Worm (Caenorhabditis elegans) whole organism, L4 larva: ENCODE data around the gene pup-2.
"Not testable (repeated sequence)": the region's sequence is repeated elsewhere in the genome, so short reads cannot be mapped to it uniquely, and the experiment has no call there.

Experiments
- D1046.2 ChIP-seq: fragments of 200-800 bp; sonication (Bioruptor generic); IDR thresholded peaks from 2 replicates; pipeline ENCODE4 v1.3.6; 2022; ENCODE audit warnings: missing genetic modification characterization, missing compliant biosample characterization
- F26F4.8 ChIP-seq: fragments of 200-800 bp; sonication (Bioruptor generic); conservative IDR thresholded peaks from 2 replicates; pipeline ENCODE4 v1.3.6; 2022; ENCODE audit warnings: missing genetic modification characterization, missing compliant biosample characterization
- F37D6.2 ChIP-seq: sonication (generic microtip); optimal IDR thresholded peaks from 2 replicates; lab custom pipeline; 2016; ENCODE audit warnings: mild to moderate bottlenecking, missing genetic modification characterization, missing compliant biosample characterization
- F49E8.2 ChIP-seq: sonication (generic microtip); optimal IDR thresholded peaks from 2 replicates; lab custom pipeline; 2016; ENCODE audit warnings: missing compliant biosample characterization, mild to moderate bottlenecking, missing genetic modification characterization, borderline replicate concordance
- T20F7.1 ChIP-seq: fragments of 200-800 bp; sonication (Bioruptor generic); optimal IDR thresholded peaks from 2 replicates; lab custom pipeline; 2018; ENCODE audit warnings: mild to moderate bottlenecking, missing genetic modification characterization, missing compliant biosample characterization
- Y105C5A.15 ChIP-seq: fragments of 200-800 bp; sonication (Bioruptor generic); IDR thresholded peaks from 2 replicates; pipeline ENCODE4 v1.3.6; 2022; ENCODE audit warnings: missing genetic modification characterization, missing compliant biosample characterization
- aha-1 ChIP-seq: fragments of 150-350 bp; peaks from one replicate; lab custom pipeline; 2014; ENCODE audit warnings: missing biosample characterization, missing genetic modification characterization
- ceh-44 ChIP-seq: fragments of 200-800 bp; sonication (Bioruptor generic); IDR thresholded peaks from 2 replicates; pipeline ENCODE4 v1.3.6; 2022; ENCODE audit warnings: missing genetic modification reagents, missing genetic modification characterization, missing compliant biosample characterization
- ctbp-1 ChIP-seq: fragments of 200-800 bp; sonication (Bioruptor generic); IDR thresholded peaks from 2 replicates; pipeline ENCODE4 v1.3.6; 2022; ENCODE audit warnings: missing genetic modification reagents, missing genetic modification characterization, missing compliant biosample characterization
- daf-16 ChIP-seq, 3 experiments: sonication (generic microtip); optimal IDR thresholded peaks; 2 replicates each; lab custom pipeline; 2016 to 2017; ENCODE audit warnings: missing genetic modification characterization in 3 of 3, missing genetic modification reagents in 3 of 3, mild to moderate bottlenecking in 2 of 3, missing compliant biosample characterization in 2 of 3, missing biosample characterization in 1 of 3, moderate library complexity in 1 of 3
- daf-8 ChIP-seq: fragments of 200-800 bp; sonication (Bioruptor generic); IDR thresholded peaks from 2 replicates; pipeline ENCODE4 v1.3.6; 2022; ENCODE audit warnings: missing genetic modification characterization, missing compliant biosample characterization
- dmd-6 ChIP-seq: fragments of 200-800 bp; sonication (Bioruptor generic); IDR thresholded peaks from 2 replicates; pipeline ENCODE4 v1.3.6; 2022; ENCODE audit warnings: missing genetic modification reagents, missing genetic modification characterization, missing compliant biosample characterization
- dmd-9 ChIP-seq: fragments of 200-800 bp; sonication (Bioruptor generic); IDR thresholded peaks from 2 replicates; pipeline ENCODE4 v1.3.6; 2022; ENCODE audit warnings: missing genetic modification reagents, missing genetic modification characterization, missing compliant biosample characterization
- dpl-1 ChIP-seq: fragments of 150-350 bp; optimal IDR thresholded peaks from 2 replicates; lab custom pipeline; 2014; ENCODE audit warnings: missing biosample characterization, missing genetic modification reagents, missing genetic modification characterization
- duxl-1 ChIP-seq: sonication (generic microtip); optimal IDR thresholded peaks from 2 replicates; lab custom pipeline; 2016; ENCODE audit warnings: mild to moderate bottlenecking, missing genetic modification characterization, moderate library complexity, missing compliant biosample characterization; ENCODE audit not compliant: poor library complexity
- dve-1 ChIP-seq: sonication (generic microtip); optimal IDR thresholded peaks from 2 replicates; lab custom pipeline; 2017; ENCODE audit warnings: antibody characterized with exemption, mild to moderate bottlenecking, missing genetic modification characterization, missing compliant biosample characterization; ENCODE audit not compliant: insufficient read depth
- gei-8 ChIP-seq: fragments of 200-800 bp; sonication (Bioruptor generic); optimal IDR thresholded peaks from 2 replicates; lab custom pipeline; 2018; ENCODE audit warnings: mild to moderate bottlenecking, missing genetic modification characterization, missing compliant biosample characterization
- hlh-30 ChIP-seq: sonication (generic microtip); optimal IDR thresholded peaks from 2 replicates; lab custom pipeline; 2017; ENCODE audit warnings: antibody characterized with exemption, mild to moderate bottlenecking, missing genetic modification characterization, missing compliant biosample characterization; ENCODE audit not compliant: insufficient read depth
- lim-7 ChIP-seq: fragments of 200-800 bp; sonication (Bioruptor generic); IDR thresholded peaks from 2 replicates; pipeline ENCODE4 v1.3.6; 2022; ENCODE audit warnings: missing genetic modification characterization, missing compliant biosample characterization
- lin-1 ChIP-seq: fragments of 200-800 bp; sonication (Bioruptor generic); IDR thresholded peaks from 2 replicates; pipeline ENCODE4 v1.3.6; 2022; ENCODE audit warnings: missing genetic modification reagents, missing genetic modification characterization, missing compliant biosample characterization
- lin-13 ChIP-seq: fragments of 150-350 bp; optimal IDR thresholded peaks from 2 replicates; lab custom pipeline; 2014; ENCODE audit warnings: missing biosample characterization, missing genetic modification reagents, missing genetic modification characterization
- lin-29 ChIP-seq: fragments of 200-800 bp; sonication (Bioruptor generic); IDR thresholded peaks from 2 replicates; pipeline ENCODE4 v1.3.6; 2022; ENCODE audit warnings: missing genetic modification reagents, missing genetic modification characterization, missing compliant biosample characterization
- lin-38 ChIP-seq: fragments of 200-800 bp; sonication (Bioruptor generic); IDR thresholded peaks from 2 replicates; pipeline ENCODE4 v1.3.6; 2022; ENCODE audit warnings: missing genetic modification reagents, missing genetic modification characterization, missing compliant biosample characterization
- lsy-2 ChIP-seq, 2 experiments: fragments of 150-350 bp in 1 of 2; sonication (generic microtip) in 1 of 2; optimal IDR thresholded peaks; 2 replicates each; lab custom pipeline; 2014 to 2017; ENCODE audit warnings: missing biosample characterization in 2 of 2, missing genetic modification characterization in 2 of 2
- madf-5 ChIP-seq, 2 experiments: fragments of 200-800 bp; sonication (Bioruptor generic); IDR thresholded peaks; 2 replicates each; pipeline ENCODE4 v1.3.6; 2022; ENCODE audit warnings: missing compliant biosample characterization in 2 of 2, missing genetic modification characterization in 2 of 2
- mdl-1 ChIP-seq, 2 experiments: fragments of 150-350 bp in 1 of 2; sonication (generic microtip) in 1 of 2; optimal IDR thresholded peaks; 2 replicates each; lab custom pipeline; 2014 to 2017; ENCODE audit warnings: missing biosample characterization in 2 of 2, missing genetic modification characterization in 2 of 2
- mdt-29 ChIP-seq: fragments of 200-800 bp; sonication (Bioruptor generic); IDR thresholded peaks from 2 replicates; pipeline ENCODE4 v1.3.6; 2022; ENCODE audit warnings: missing genetic modification reagents, missing genetic modification characterization, missing compliant biosample characterization
- mes-2 ChIP-seq: sonication (generic microtip); optimal IDR thresholded peaks from 2 replicates; lab custom pipeline; 2016; ENCODE audit warnings: missing genotype, mild to moderate bottlenecking, missing genetic modification characterization, missing compliant biosample characterization; ENCODE audit not compliant: poor library complexity, severe bottlenecking
- mxl-2 ChIP-seq: fragments of 200-800 bp; sonication (Bioruptor generic); conservative IDR thresholded peaks from 2 replicates; pipeline ENCODE4 v1.3.6; 2022; ENCODE audit warnings: missing genetic modification reagents, missing genetic modification characterization, missing compliant biosample characterization
- mxl-3 ChIP-seq: fragments of 200-800 bp; sonication (Bioruptor generic); optimal IDR thresholded peaks from 2 replicates; lab custom pipeline; 2018; ENCODE audit warnings: mild to moderate bottlenecking, missing genetic modification characterization, missing compliant biosample characterization
- nhr-111 ChIP-seq: fragments of 200-800 bp; sonication (Bioruptor generic); optimal IDR thresholded peaks from 2 replicates; lab custom pipeline; 2018; ENCODE audit warnings: mild to moderate bottlenecking, missing genetic modification characterization, missing compliant biosample characterization
- nhr-41 ChIP-seq: fragments of 200-800 bp; sonication (Bioruptor generic); IDR thresholded peaks from 2 replicates; pipeline ENCODE4 v1.3.6; 2022; ENCODE audit warnings: missing genetic modification reagents, missing genetic modification characterization, missing compliant biosample characterization
- nhr-48 ChIP-seq: sonication (generic microtip); optimal IDR thresholded peaks from 2 replicates; lab custom pipeline; 2016; ENCODE audit warnings: mild to moderate bottlenecking, missing genetic modification characterization, missing compliant biosample characterization
- nhr-6 ChIP-seq: fragments of 150-350 bp; optimal IDR thresholded peaks from 2 replicates; lab custom pipeline; 2014; ENCODE audit warnings: missing biosample characterization, missing genetic modification characterization
- pha-4 ChIP-seq, 2 experiments: fragments of 150-350 bp in 1 of 2; fragments of 200-800 bp in 1 of 2; sonication (Bioruptor generic) in 1 of 2; IDR thresholded peaks in 1 of 2; optimal IDR thresholded peaks in 1 of 2; 2 replicates each; pipeline versions ENCODE4 v1.3.6 to Lab custom; 2014 to 2022; ENCODE audit warnings: missing genetic modification characterization in 2 of 2, missing genetic modification reagents in 2 of 2, missing biosample characterization in 1 of 2, missing compliant biosample characterization in 1 of 2
- php-3 ChIP-seq: fragments of 200-800 bp; sonication (Bioruptor generic); IDR thresholded peaks from 2 replicates; pipeline ENCODE4 v1.3.6; 2022; ENCODE audit warnings: missing genetic modification reagents, missing genetic modification characterization, missing compliant biosample characterization
- saeg-2 ChIP-seq: fragments of 200-800 bp; sonication (Bioruptor generic); IDR thresholded peaks from 2 replicates; pipeline ENCODE4 v1.3.6; 2022; ENCODE audit warnings: missing genetic modification reagents, missing genetic modification characterization, missing compliant biosample characterization
- set-16 ChIP-seq: fragments of 200-800 bp; sonication (Bioruptor generic); IDR thresholded peaks from 2 replicates; pipeline ENCODE4 v1.3.6; 2022; ENCODE audit warnings: missing genetic modification reagents, missing genetic modification characterization, missing compliant biosample characterization
- spr-1 ChIP-seq: sonication (generic microtip); optimal IDR thresholded peaks from 2 replicates; lab custom pipeline; 2016; ENCODE audit warnings: mild to moderate bottlenecking, missing genetic modification characterization, missing compliant biosample characterization
- spr-3 ChIP-seq: fragments of 200-800 bp; sonication (Bioruptor generic); optimal IDR thresholded peaks from 2 replicates; lab custom pipeline; 2018; ENCODE audit warnings: mild to moderate bottlenecking, missing genetic modification characterization, missing compliant biosample characterization
- tra-1 ChIP-seq: fragments of 200-800 bp; sonication (Bioruptor generic); IDR thresholded peaks from 2 replicates; pipeline ENCODE4 v1.3.6; 2022; ENCODE audit warnings: missing genetic modification reagents, missing genetic modification characterization, missing compliant biosample characterization
- vab-7 ChIP-seq: fragments of 200-800 bp; sonication (Bioruptor generic); IDR thresholded peaks from 2 replicates; pipeline ENCODE4 v1.3.6; 2022; ENCODE audit warnings: missing genetic modification reagents, missing genetic modification characterization, missing compliant biosample characterization
- zfp-2 ChIP-seq: sonication (generic microtip); optimal IDR thresholded peaks from 2 replicates; lab custom pipeline; 2016; ENCODE audit warnings: mild to moderate bottlenecking, missing genetic modification characterization, missing compliant biosample characterization
- zfp-3 ChIP-seq: fragments of 200-800 bp; sonication (Bioruptor generic); conservative IDR thresholded peaks from 2 replicates; pipeline ENCODE4 v1.3.6; 2022; ENCODE audit warnings: missing genetic modification reagents, missing genetic modification characterization, missing compliant biosample characterization

The pup-2 gene

DNA sequence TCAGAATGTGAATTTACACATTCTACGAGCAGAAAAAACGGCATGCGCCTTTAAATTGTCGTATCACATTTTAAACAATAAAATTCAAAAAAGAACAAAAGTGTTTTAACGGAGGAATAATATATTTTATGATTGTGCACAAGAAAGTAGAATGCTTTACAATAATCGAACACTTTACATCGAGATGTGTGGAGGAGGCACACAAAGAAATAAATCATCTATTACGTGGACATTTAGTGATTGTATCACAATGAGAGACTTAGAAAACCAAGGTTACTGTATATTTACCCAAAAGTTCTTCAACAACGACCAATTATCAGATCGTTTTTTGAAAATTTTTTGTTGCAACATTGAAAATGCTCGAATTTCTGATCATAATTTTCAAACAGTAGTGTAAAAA lies 24.5 kb downstream of the pup-2 start:
- TF ChIP-seq ceh-44 (no peak), lsy-2 (tag; optimal IDR thresholded peaks at IDR 0.05; lab: Kevin White, UChicago) (peak in 1 of 2 experiments; percentile 14)

DNA sequence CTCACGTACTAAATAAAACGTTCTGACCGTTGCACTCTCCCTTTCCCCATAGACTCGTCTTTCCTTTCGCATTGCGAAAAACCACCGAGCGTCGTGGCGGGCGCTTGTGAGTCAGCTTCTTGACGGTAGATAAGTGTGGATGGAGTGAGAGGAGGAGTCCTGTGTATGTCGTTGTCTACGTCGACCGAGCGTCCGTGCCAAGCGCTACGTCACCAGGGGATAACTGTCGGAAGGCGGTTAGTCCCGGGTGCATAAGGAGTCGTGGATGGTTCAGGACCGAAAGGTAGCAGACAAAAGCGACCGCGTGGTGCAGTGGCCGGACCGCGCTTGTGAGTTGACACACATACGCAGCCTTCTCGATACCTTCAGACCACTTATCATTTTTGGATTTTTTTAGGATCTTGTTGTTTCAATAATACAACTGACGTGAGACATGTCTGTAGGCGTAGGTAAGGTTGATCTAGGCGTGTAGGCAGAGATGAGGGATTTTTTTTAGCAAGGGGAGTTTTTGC lies 25.5 kb downstream of the pup-2 start:
- TF ChIP-seq nhr-111 (GFP tag; lab: Kevin White, UChicago) (peak; percentile 35), dmd-6 (GFP tag; lab: Robert Waterston, UW) (peak; percentile 74), hlh-30 (peak; percentile 56), lin-1 (GFP tag; lab: Robert Waterston, UW) (peak; percentile 73), nhr-41 (peak; percentile 71), mes-2 (tag; lab: Kevin White, UChicago) (peak; percentile 23), aha-1 (peak; percentile 14), php-3 (GFP tag; lab: Robert Waterston, UW) (peak; percentile 76), duxl-1 (tag; lab: Kevin White, UChicago) (peak; percentile 51), lin-38 (GFP tag; lab: Robert Waterston, UW) (peak; percentile 80), lim-7 (GFP tag; lab: Robert Waterston, UW) (peak; percentile 57; the same call in 1 of the 2 replicates), dmd-9 (GFP tag; lab: Robert Waterston, UW) (0 out of 2 replicates have a peak, but pooled peaks have one; percentile 8), gei-8 (GFP tag; lab: Kevin White, UChicago) (peak; percentile 37), lin-29 (peak; percentile 53; the same call in 1 of the 2 replicates), nhr-6 (tag; lab: Kevin White, UChicago) (peak; percentile 29), saeg-2 (GFP tag; lab: Robert Waterston, UW) (0 out of 2 replicates have a peak, but pooled peaks have one; percentile 59), madf-5 (GFP tag; IDR thresholded peaks at IDR 0.05; lab: Robert Waterston, UW) (peak in 1 of 2 experiments; percentile 26; a peak in 1 of 4 replicates), zfp-3 (peak; percentile 53; the same call in 1 of the 2 replicates), daf-16 (GFP tag; optimal IDR thresholded peaks at IDR 0.05; lab: Kevin White, UChicago) (peak; percentile 57 to 83), F49E8.2 (peak; percentile 55), tra-1 (GFP tag; lab: Robert Waterston, UW) (peak; percentile 73; the same call in 1 of the 2 replicates), F26F4.8 (GFP tag; lab: Robert Waterston, UW) (0 out of 2 replicates have a peak, but pooled peaks have one; percentile 61), nhr-48 (peak; percentile 77), mdl-1 (tag; optimal IDR thresholded peaks at IDR 0.05; lab: Kevin White, UChicago) (peak in 1 of 2 experiments; percentile 40), set-16 (GFP tag; lab: Robert Waterston, UW) (peak; percentile 85), F37D6.2 (peak; percentile 57), lin-13 (peak; percentile 70), dve-1 (tag; lab: Kevin White, UChicago) (peak; percentile 70), Y105C5A.15 (GFP tag; lab: Robert Waterston, UW) (0 out of 2 replicates have a peak, but pooled peaks have one; percentile 36), spr-3 (peak; percentile 76), spr-1 (peak; percentile 78), daf-8 (GFP tag; lab: Robert Waterston, UW) (peak; percentile 88; the same call in 1 of the 2 replicates), mxl-3 (peak; percentile 86), D1046.2 (GFP tag; lab: Robert Waterston, UW) (0 out of 2 replicates have a peak, but pooled peaks have one; percentile 49), T20F7.1 (peak; percentile 52), mdt-29 (GFP tag; lab: Robert Waterston, UW) (peak; percentile 76), zfp-2 (tag; lab: Kevin White, UChicago) (peak; percentile 11), dpl-1 (GFP tag; lab: Kevin White, UChicago) (peak; percentile 41), vab-7 (GFP tag; lab: Robert Waterston, UW) (peak; percentile 75), ctbp-1 (GFP tag; lab: Robert Waterston, UW) (peak; percentile 84), mxl-2 (GFP tag; lab: Robert Waterston, UW) (0 out of 2 replicates have a peak, but pooled peaks have one; percentile 18), pha-4 (GFP tag; IDR thresholded peaks at IDR 0.05; lab: Robert Waterston, UW) (peak; percentile 82)
- not testable (repeated sequence) for TF ChIP-seq daf-16, pha-4 (tag; optimal IDR thresholded peaks at IDR 0.05; lab: Kevin White, UChicago)
